Fruit fly (Drosophila melanogaster): ENCODE results near the gene CG5800.

The CG5800 gene

dm6 chrX:17636001-17636400, at the start of gene CG5800, which contains the start of gene CG8289 (continued):
- TF ChIP-seq amos (GFP tag; IDR thresholded peaks at IDR 0.05; ENCODE audit: partially characterized antibody) = peak; percentile 68
- peak; percentile 29 for TF ChIP-seq CG10147 (GFP tag; optimal IDR thresholded peaks at IDR 0.05)
- TF ChIP-seq da (GFP tag; optimal IDR thresholded peaks at IDR 0.05) = no peak
- TF ChIP-seq CG12391 (tag; optimal IDR thresholded peaks at IDR 0.05) = peak; percentile 71
- no peak for TF ChIP-seq caup (GFP tag; optimal IDR thresholded peaks at IDR 0.05; ENCODE audit: severe bottlenecking)
- peak; percentile 45; the same call in 1 of the 2 replicates for TF ChIP-seq CG2129 (GFP tag; IDR thresholded peaks at IDR 0.05; ENCODE audit: partially characterized antibody)
- TF ChIP-seq HLHmδ (GFP tag; optimal IDR thresholded peaks at IDR 0.05) = no peak
- no peak for TF ChIP-seq CG15011 (GFP tag; optimal IDR thresholded peaks at IDR 0.05)
- TF ChIP-seq tio (GFP tag; optimal IDR thresholded peaks at IDR 0.05) = no peak
- TF ChIP-seq CG16815 (GFP tag; optimal IDR thresholded peaks at IDR 0.05) = no peak
- TF ChIP-seq salm (tag; optimal IDR thresholded peaks at IDR 0.05) = no peak
- TF ChIP-seq row (GFP tag; IDR thresholded peaks at IDR 0.05) = peak; percentile 68
- TF ChIP-seq MBD-R2 (GFP tag; IDR thresholded peaks at IDR 0.05) = peak; percentile 64
- TF ChIP-seq CG31441 (GFP tag; IDR thresholded peaks at IDR 0.05) = no peak
- TF ChIP-seq otp (GFP tag; IDR thresholded peaks at IDR 0.05) = no peak
- peak; percentile 9 for TF ChIP-seq sens (GFP tag)
- no peak for TF ChIP-seq CG15601 (tag; optimal IDR thresholded peaks at IDR 0.05)
- TF ChIP-seq hb (GFP tag; IDR thresholded peaks at IDR 0.05; ENCODE audit: partially characterized antibody) = 0 out of 3 replicates have a peak, but pooled peaks have one; percentile 14
- TF ChIP-seq scrt (GFP tag; optimal IDR thresholded peaks at IDR 0.05) = peak; percentile 64
- no peak for TF ChIP-seq Atf-2 (GFP tag; optimal IDR thresholded peaks at IDR 0.05)
- TF ChIP-seq nerfin-2 (GFP tag; IDR thresholded peaks at IDR 0.05; ENCODE audit: partially characterized antibody) = 0 out of 2 replicates have a peak, but pooled peaks have one; percentile 13
- peak; percentile 22 for TF ChIP-seq Xbp1 (GFP tag; optimal IDR thresholded peaks at IDR 0.05)
- peak; percentile 15 for TF ChIP-seq CG12155 (GFP tag; optimal IDR thresholded peaks at IDR 0.05)
- peak; percentile 89 for TF ChIP-seq trem (tag; optimal IDR thresholded peaks at IDR 0.05)
- peak; percentile 79 for TF ChIP-seq CG14710 (tag; optimal IDR thresholded peaks at IDR 0.05)
- TF ChIP-seq Bgb (GFP tag; IDR thresholded peaks at IDR 0.05; ENCODE audit: partially characterized antibody) = peak; percentile 47

dm6 chrX:17588134-17588533, 47.9 kb upstream of the CG5800 start:
- TF ChIP-seq Rx (GFP tag; IDR thresholded peaks at IDR 0.05) = no peak
- TF ChIP-seq Gsc (GFP tag; IDR thresholded peaks at IDR 0.05) = no peak
- peak; percentile 16 for TF ChIP-seq Sox102F (GFP tag; optimal IDR thresholded peaks at IDR 0.05)
- peak; percentile 9 for TF ChIP-seq CG2120 (GFP tag; optimal IDR thresholded peaks at IDR 0.05)
- TF ChIP-seq al (GFP tag; IDR thresholded peaks at IDR 0.05) = no peak
- no peak for TF ChIP-seq CG14965 (GFP tag; optimal IDR thresholded peaks at IDR 0.05; ENCODE audit: borderline replicate concordance)
- peak; percentile 4 for TF ChIP-seq CG30403 (GFP tag; optimal IDR thresholded peaks at IDR 0.05)
- peak in 1 of 2 experiments; percentile 56 for TF ChIP-seq Hr51 (GFP tag; optimal IDR thresholded peaks at IDR 0.05)
- TF ChIP-seq Ptx1 (GFP tag; IDR thresholded peaks at IDR 0.05) = peak; percentile 11; the same call in 1 of the 2 replicates
- no peak for TF ChIP-seq CG18476 (GFP tag; optimal IDR thresholded peaks at IDR 0.05)
- TF ChIP-seq Camta (GFP tag; optimal IDR thresholded peaks at IDR 0.05) = no peak
- TF ChIP-seq CG10147 (GFP tag; optimal IDR thresholded peaks at IDR 0.05) = no peak
- TF ChIP-seq CG9727 (GFP tag; optimal IDR thresholded peaks at IDR 0.05) = no peak
- peak; percentile 56 for TF ChIP-seq CG11504 (tag; optimal IDR thresholded peaks at IDR 0.05)
- TF ChIP-seq PHDP (tag; optimal IDR thresholded peaks at IDR 0.05) = peak; percentile 37
- TF ChIP-seq mam (GFP tag; optimal IDR thresholded peaks at IDR 0.05) = no peak
- 0 out of 2 replicates have a peak, but pooled peaks have one; percentile 19 for TF ChIP-seq seq (GFP tag; IDR thresholded peaks at IDR 0.05)
- TF ChIP-seq dmrt99B (tag; optimal IDR thresholded peaks at IDR 0.05) = peak; percentile 18
- TF ChIP-seq CG6654 (GFP tag; optimal IDR thresholded peaks at IDR 0.05) = no peak
- no peak for TF ChIP-seq gfzf (GFP tag; optimal IDR thresholded peaks at IDR 0.05)
- peak in 1 of 2 experiments; percentile 26 for TF ChIP-seq bsh (GFP tag; optimal IDR thresholded peaks at IDR 0.05)
- TF ChIP-seq CG2678 (tag; optimal IDR thresholded peaks at IDR 0.05) = peak; percentile 33
- no peak for TF ChIP-seq ato (GFP tag; IDR thresholded peaks at IDR 0.05; ENCODE audit: partially characterized antibody)
- TF ChIP-seq lab (GFP tag; optimal IDR thresholded peaks at IDR 0.05) = peak; percentile 16
- peak; percentile 30 for TF ChIP-seq CG17385 (GFP tag; optimal IDR thresholded peaks at IDR 0.05)
